Fruit fly (Drosophila melanogaster) whole organism, wandering third instar larva: ENCODE measurements around the gene Abp1.

Source experiments
- Abd-B ChIP-seq: fragments of >200 bp; optimal IDR thresholded peaks from 2 replicates; lab custom pipeline; 2017; ENCODE audit warnings: missing biosample characterization, missing genetic modification characterization
- CrebA ChIP-seq: fragments of 200-800 bp; sonication (Bioruptor generic); optimal IDR thresholded peaks from 2 replicates; lab custom pipeline; 2016; ENCODE audit warnings: missing biosample characterization, mild to moderate bottlenecking, missing genetic modification characterization, borderline replicate concordance
- Dfd ChIP-seq: fragments of >200 bp; optimal IDR thresholded peaks from 2 replicates; lab custom pipeline; 2017; ENCODE audit warnings: missing biosample characterization, missing genetic modification characterization
- Dif ChIP-seq: fragments of 200-275, 200-300 bp; sonication (Bioruptor generic); optimal IDR thresholded peaks from 2 replicates; lab custom pipeline; 2018; ENCODE audit warnings: missing biosample characterization, missing genetic modification characterization; ENCODE audit not compliant: partially characterized antibody
- HLH106 ChIP-seq: fragments of 200-800 bp; optimal IDR thresholded peaks from 3 replicates; lab custom pipeline; 2019; ENCODE audit warnings: missing biosample characterization, mild to moderate bottlenecking, missing genetic modification characterization, moderate library complexity
- Hr83 ChIP-seq: fragments of 200-300 bp; sonication (Bioruptor generic); optimal IDR thresholded peaks from 2 replicates; lab custom pipeline; 2016; ENCODE audit warnings: missing biosample characterization, mild to moderate bottlenecking, missing genetic modification characterization, moderate library complexity; ENCODE audit not compliant: poor library complexity, severe bottlenecking
- Mio ChIP-seq: sonication (Bioruptor generic); optimal IDR thresholded peaks from 2 replicates; lab custom pipeline; 2016; ENCODE audit warnings: missing biosample characterization, missing genetic modification characterization
- Myc ChIP-seq: fragments of >200 bp; optimal IDR thresholded peaks from 2 replicates; lab custom pipeline; 2017
- N ChIP-seq: fragments of >200 bp; optimal IDR thresholded peaks from 2 replicates; lab custom pipeline; 2018; ENCODE audit warnings: missing biosample characterization, missing external identifiers, missing genetic modification characterization
- Rel ChIP-seq, 2 experiments: fragments of 200-800 bp; sonication (Bioruptor generic) in 1 of 2; optimal IDR thresholded peaks; 2 replicates in 1 of 2; 3 replicates in 1 of 2; lab custom pipeline; 2016 to 2019; ENCODE audit warnings: mild to moderate bottlenecking in 2 of 2, missing biosample characterization in 2 of 2, missing genetic modification characterization in 2 of 2, moderate library complexity in 1 of 2
- Sp1 ChIP-seq: fragments of 200-800 bp; sonication (Bioruptor generic); optimal IDR thresholded peaks from 3 replicates; lab custom pipeline; 2019; ENCODE audit warnings: missing biosample characterization, mild to moderate bottlenecking, missing genetic modification characterization, moderate library complexity
- Vsx2 ChIP-seq: fragments of 200-300, 225-300 bp; sonication (Bioruptor generic); optimal IDR thresholded peaks from 2 replicates; lab custom pipeline; 2018; ENCODE audit warnings: missing biosample characterization, missing genetic modification characterization; ENCODE audit not compliant: partially characterized antibody
- br ChIP-seq: fragments of 200-800 bp; sonication (Bioruptor generic); optimal IDR thresholded peaks from 2 replicates; lab custom pipeline; 2016; ENCODE audit warnings: missing biosample characterization, missing genetic modification characterization
- brk ChIP-seq: fragments of 200-800 bp; sonication (Bioruptor generic); optimal IDR thresholded peaks from 2 replicates; lab custom pipeline; 2016; ENCODE audit warnings: missing biosample characterization, mild to moderate bottlenecking, missing genetic modification characterization
- dmrt93B ChIP-seq: fragments of 200-800 bp; sonication (Bioruptor generic); optimal IDR thresholded peaks from 2 replicates; lab custom pipeline; 2018; ENCODE audit warnings: missing biosample characterization, mild to moderate bottlenecking, missing genetic modification characterization
- dsf ChIP-seq: sonication (Bioruptor generic); optimal IDR thresholded peaks from 2 replicates; lab custom pipeline; 2016; ENCODE audit warnings: missing biosample characterization, missing genetic modification characterization, borderline replicate concordance
- ey ChIP-seq: fragments of 200-800 bp; sonication (Bioruptor generic); optimal IDR thresholded peaks from 2 replicates; lab custom pipeline; 2016; ENCODE audit warnings: missing biosample characterization, missing genetic modification characterization
- fru ChIP-seq: fragments of 200-800 bp; sonication (Bioruptor generic); optimal IDR thresholded peaks from 3 replicates; lab custom pipeline; 2016; ENCODE audit warnings: missing biosample characterization, mild to moderate bottlenecking, missing genetic modification characterization
- h ChIP-seq: fragments of 200-800 bp; sonication (Bioruptor generic); optimal IDR thresholded peaks from 3 replicates; lab custom pipeline; 2016; ENCODE audit warnings: missing biosample characterization, mild to moderate bottlenecking, missing genetic modification characterization
- jim ChIP-seq: fragments of 175-275, 200-325 bp; sonication (Bioruptor generic); optimal IDR thresholded peaks from 2 replicates; lab custom pipeline; 2016; ENCODE audit warnings: missing biosample characterization, mild to moderate bottlenecking, missing genetic modification characterization
- rgr ChIP-seq: fragments of 200-800 bp; sonication (Bioruptor generic); optimal IDR thresholded peaks from 3 replicates; lab custom pipeline; 2016; ENCODE audit warnings: missing biosample characterization, mild to moderate bottlenecking, missing genetic modification characterization
- sage ChIP-seq: fragments of 200-800 bp; sonication (Bioruptor generic); optimal IDR thresholded peaks from 2 replicates; lab custom pipeline; 2016; ENCODE audit warnings: missing biosample characterization, mild to moderate bottlenecking, missing genetic modification characterization
- sv ChIP-seq: fragments of 200-800 bp; sonication (Bioruptor generic); optimal IDR thresholded peaks from 3 replicates; lab custom pipeline; 2016; ENCODE audit warnings: missing biosample characterization, missing genetic modification characterization

Gene Abp1

dm6 chr3L:13437654-13438053 lies 48.4 kb downstream of the Abp1 start, which contains the start of gene CG10725:
CG10725 (plus strand) TSS chr3L:13437954.
- no peak for TF ChIP-seq Abd-B (GFP tag; lab: Kevin White, UChicago)
- TF ChIP-seq ey (GFP tag; lab: Kevin White, UChicago), result no peak
- TF ChIP-seq Dfd (GFP tag; lab: Kevin White, UChicago), result no peak
- TF ChIP-seq Mio (GFP tag; lab: Kevin White, UChicago), result no peak
- no peak for TF ChIP-seq dmrt93B (GFP tag; lab: Kevin White, UChicago)
- TF ChIP-seq sage (GFP tag; lab: Kevin White, UChicago), result no peak
- TF ChIP-seq Hr83 (GFP tag; lab: Kevin White, UChicago), result no peak
- TF ChIP-seq dsf (GFP tag; lab: Kevin White, UChicago), result no peak
- no peak for TF ChIP-seq br (GFP tag; lab: Kevin White, UChicago)
- no peak for TF ChIP-seq CrebA (GFP tag; lab: Kevin White, UChicago)
- no peak for TF ChIP-seq Myc (lab: Kevin White, UChicago)
- no peak for TF ChIP-seq brk (GFP tag; lab: Kevin White, UChicago)
- no peak for TF ChIP-seq sv (GFP tag; lab: Kevin White, UChicago)
- no peak for TF ChIP-seq Rel (GFP tag; optimal IDR thresholded peaks at IDR 0.05; lab: Kevin White, UChicago)
- TF ChIP-seq Rel (tag; optimal IDR thresholded peaks at IDR 0.05; lab: Kevin White, UChicago), result no peak
- TF ChIP-seq HLH106, result no peak
- TF ChIP-seq Vsx2 (GFP tag; lab: Kevin White, UChicago), result no peak

dm6 chr3L:13437036-13437435 lies 49.0 kb downstream of the Abp1 start, which contains the start of gene CG10154:
CG10154 (minus strand) TSS chr3L:13437136.
- TF ChIP-seq jim (GFP tag; lab: Kevin White, UChicago) (no peak), rgr (GFP tag; lab: Kevin White, UChicago) (no peak), N (GFP tag; lab: Kevin White, UChicago) (no peak), Vsx2 (GFP tag; lab: Kevin White, UChicago) (no peak), HLH106 (no peak), h (GFP tag; lab: Kevin White, UChicago) (no peak), fru (GFP tag; lab: Kevin White, UChicago) (no peak), Sp1 (GFP tag; lab: Kevin White, UChicago) (no peak)

- TF ChIP-seq Myc (lab: Kevin White, UChicago) (no peak), N (GFP tag; lab: Kevin White, UChicago) (no peak), Sp1 (GFP tag; lab: Kevin White, UChicago) (peak; percentile 5), Dif (GFP tag; lab: Kevin White, UChicago) (no peak)
Observed at dm6 chr3L:13435170-13435727, 50.8 kb downstream of the Abp1 start, which contains the start of gene CG10713. CG10713 (minus strand) TSS chr3L:13435229.
